Worm (Caenorhabditis elegans): ENCODE data around the gene C31A11.13.

The C31A11.13 gene

ce11 chrV:16253687-16254086, 48.7 kb downstream of the C31A11.13 start, which contains the start of gene gcy-20:
Gene gcy-20, minus strand, starts transcription at chrV:16253787.
- no peak for TF ChIP-seq nhr-76 (tag; optimal IDR thresholded peaks at IDR 0.05)
- no peak for TF ChIP-seq eor-1 (tag; optimal IDR thresholded peaks at IDR 0.05)
- no peak for TF ChIP-seq elt-1 (tag; optimal IDR thresholded peaks at IDR 0.05)
- no peak for TF ChIP-seq pqm-1 (tag; optimal IDR thresholded peaks at IDR 0.05)
- no peak for TF ChIP-seq daf-12 (tag; optimal IDR thresholded peaks at IDR 0.05)
- no peak for TF ChIP-seq nfya-1 (tag; optimal IDR thresholded peaks at IDR 0.05; ENCODE audit: insufficient read depth)
- TF ChIP-seq egl-5 (tag; optimal IDR thresholded peaks at IDR 0.05): no peak
